Fruit fly (Drosophila melanogaster): ENCODE data around the gene CG17562.

The CG17562 gene

DNA sequence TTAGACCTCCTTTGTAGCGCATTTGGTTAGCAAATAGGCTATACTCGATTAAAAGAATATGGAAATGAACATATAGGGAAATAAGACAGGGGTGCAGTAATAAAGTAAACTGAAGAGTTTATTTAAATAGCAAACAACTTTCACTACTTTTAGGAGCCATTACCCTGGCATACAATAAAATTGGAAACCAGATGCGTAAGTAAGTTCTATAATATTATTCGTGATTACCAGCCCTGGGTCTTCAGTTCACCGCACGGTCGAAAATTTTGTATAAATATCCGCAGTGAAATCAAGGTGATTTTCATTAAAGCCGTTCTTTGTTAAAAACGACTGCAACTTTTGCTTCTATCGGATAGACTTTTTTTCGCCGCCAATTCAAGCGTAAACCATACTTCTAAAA lies at the start of gene CG17562:
TSS of gene CG17562 (plus strand) at position 301 of the 400 bp plus-strand sequence.
- TF ChIP-seq CTCF (optimal IDR thresholded peaks at IDR 0.05) (no peak), CG8478 (optimal IDR thresholded peaks at IDR 0.05) (no peak)

DNA sequence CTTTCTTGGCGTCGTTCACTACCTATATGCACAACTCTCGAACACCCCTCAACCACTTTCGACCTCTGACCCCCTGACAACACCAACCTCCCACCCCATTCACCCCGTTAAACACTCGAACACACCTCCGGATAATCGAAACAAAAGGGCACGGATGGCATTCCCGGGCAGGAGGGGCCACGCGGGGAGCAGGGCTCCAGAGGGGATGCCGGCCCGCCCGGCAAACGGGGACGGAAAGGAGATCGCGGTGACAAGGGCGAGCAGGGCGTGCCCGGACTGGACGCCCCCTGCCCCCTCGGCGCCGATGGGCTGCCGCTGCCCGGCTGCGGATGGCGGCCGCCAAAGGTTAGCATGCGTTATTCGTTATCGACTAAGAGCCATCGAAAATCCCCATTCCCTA lies 45.8 kb upstream of the CG17562 start:
- TF ChIP-seq CG8478 (optimal IDR thresholded peaks at IDR 0.05) (no peak), CTCF (optimal IDR thresholded peaks at IDR 0.05) (no peak)

DNA sequence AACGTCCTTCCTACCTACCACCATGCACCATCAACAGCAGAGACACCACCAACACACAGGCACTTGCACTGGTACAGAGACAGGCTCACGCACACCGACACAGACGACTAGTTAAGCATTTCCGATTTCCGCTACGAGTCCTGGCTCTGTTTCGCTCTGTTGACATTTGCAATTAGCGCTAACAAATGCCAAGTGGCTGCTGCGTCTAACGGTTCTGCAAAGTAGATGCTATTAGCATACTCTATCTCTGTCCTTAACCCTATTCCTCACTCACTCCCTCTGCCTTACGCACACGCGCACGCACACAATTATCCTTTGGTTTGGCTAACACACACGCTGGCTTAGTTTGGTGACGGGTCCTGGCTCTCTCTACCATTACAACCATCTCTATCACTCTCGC lies 44.6 kb upstream of the CG17562 start:
- TF ChIP-seq CG8478 (optimal IDR thresholded peaks at IDR 0.05): no peak
- TF ChIP-seq CTCF (optimal IDR thresholded peaks at IDR 0.05): no peak

DNA sequence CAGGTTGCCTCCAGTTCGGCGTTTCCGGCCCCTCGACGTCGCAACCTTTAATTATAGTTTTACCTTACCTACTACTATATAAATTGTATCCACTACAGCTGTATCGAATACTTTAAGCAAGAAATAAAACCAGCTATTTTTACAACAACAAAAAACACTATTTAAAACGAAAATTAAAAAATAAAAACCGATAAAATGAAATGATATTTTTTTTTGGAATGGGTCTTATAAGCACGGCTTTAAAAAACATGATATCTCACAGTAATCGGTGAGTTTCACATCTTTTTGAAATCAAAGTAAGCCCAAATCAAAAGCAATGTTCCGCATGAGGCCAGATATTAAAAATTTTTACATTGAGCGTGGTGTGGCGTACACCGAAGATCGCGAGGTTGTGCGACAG lies 43.9 kb upstream of the CG17562 start, which contains the start of gene CG14891:
TSS of gene CG14891 (plus strand) at position 301 of the 400 bp plus-strand sequence.
- no peak for TF ChIP-seq CTCF (optimal IDR thresholded peaks at IDR 0.05)
- no peak for TF ChIP-seq CG8478 (optimal IDR thresholded peaks at IDR 0.05)

DNA sequence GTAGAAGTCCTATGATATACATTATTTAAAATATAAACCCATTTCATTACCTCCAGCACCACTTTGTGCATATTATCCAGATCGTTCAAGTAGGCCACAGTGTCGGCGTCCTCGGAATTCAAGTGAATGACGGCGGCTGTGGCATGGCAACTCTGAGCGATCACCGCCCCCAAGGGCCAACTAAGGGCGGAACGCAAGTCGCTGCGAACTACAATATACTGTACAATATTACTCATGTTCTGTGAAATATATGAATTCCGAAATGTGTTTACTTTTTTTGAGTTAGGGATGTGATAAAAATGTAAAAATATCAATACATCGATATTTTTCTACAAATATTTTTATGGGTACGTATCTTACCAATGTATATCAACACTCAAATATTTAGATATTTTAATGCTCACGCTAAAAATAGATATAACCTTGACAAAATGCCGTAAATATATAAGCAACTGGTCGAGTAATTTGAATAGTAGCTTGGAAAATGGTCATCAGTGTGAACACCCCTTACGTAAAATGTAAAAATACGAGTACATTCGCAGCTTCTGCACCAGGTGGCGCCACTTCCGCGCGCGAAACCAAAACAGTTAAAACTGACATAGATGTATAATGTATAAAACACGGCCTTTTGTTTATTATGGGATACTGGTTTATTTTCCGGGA lies 41.5 kb upstream of the CG17562 start, which contains the start of gene CG14903:
TSS of gene CG14903 (minus strand) at position 270 of the 663 bp plus-strand sequence.
- peak; percentile 92 to 93 for TF ChIP-seq CTCF (optimal IDR thresholded peaks at IDR 0.05)
- TF ChIP-seq CG8478 (optimal IDR thresholded peaks at IDR 0.05): no peak

DNA sequence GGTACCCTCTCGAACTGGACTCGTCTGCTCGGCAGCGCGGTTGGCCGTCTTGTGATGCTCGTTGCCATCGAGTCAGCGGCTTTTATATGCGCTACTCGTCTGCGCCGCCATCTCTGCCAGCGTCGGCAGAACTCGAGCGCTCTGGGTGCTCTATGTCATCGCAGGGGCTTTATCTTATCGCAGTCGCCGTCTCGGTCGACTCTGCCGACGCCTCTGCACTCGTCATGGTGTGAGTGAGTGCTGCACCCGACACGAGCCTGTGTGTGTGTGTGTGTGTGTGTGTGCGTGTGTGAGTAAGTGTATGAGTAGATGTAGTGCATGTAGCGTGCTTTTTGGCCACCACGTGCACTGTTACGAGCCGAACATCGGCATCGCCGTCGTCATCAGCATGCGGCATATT lies 31.5 kb upstream of the CG17562 start, which contains the start of gene Scp2:
TSS of gene Scp2 (minus strand) at position 59 of the 400 bp plus-strand sequence.
- TF ChIP-seq CG8478 (optimal IDR thresholded peaks at IDR 0.05) (no peak), CTCF (optimal IDR thresholded peaks at IDR 0.05) (no peak)

DNA sequence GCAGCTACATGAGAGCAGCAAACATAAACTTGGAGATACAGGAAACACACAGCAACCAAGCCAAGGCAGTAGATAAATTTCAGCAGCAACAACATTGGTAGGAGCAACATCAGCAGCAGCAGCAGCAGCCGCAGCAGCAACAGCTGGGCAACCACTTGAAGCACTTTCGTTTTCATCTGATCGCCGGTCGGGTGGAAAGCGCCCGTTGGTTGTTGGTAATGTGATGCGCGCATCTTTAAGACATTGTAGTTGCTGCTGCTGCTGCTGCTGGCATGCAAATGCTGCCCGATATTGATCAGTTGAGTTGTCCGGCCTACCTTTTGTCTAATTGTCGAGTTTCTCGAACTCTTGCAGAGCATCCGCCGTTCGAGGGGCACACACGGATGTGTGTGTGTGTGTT lies 23.7 kb upstream of the CG17562 start:
- no peak for TF ChIP-seq CTCF (optimal IDR thresholded peaks at IDR 0.05)
- TF ChIP-seq CG8478 (optimal IDR thresholded peaks at IDR 0.05): no peak

DNA sequence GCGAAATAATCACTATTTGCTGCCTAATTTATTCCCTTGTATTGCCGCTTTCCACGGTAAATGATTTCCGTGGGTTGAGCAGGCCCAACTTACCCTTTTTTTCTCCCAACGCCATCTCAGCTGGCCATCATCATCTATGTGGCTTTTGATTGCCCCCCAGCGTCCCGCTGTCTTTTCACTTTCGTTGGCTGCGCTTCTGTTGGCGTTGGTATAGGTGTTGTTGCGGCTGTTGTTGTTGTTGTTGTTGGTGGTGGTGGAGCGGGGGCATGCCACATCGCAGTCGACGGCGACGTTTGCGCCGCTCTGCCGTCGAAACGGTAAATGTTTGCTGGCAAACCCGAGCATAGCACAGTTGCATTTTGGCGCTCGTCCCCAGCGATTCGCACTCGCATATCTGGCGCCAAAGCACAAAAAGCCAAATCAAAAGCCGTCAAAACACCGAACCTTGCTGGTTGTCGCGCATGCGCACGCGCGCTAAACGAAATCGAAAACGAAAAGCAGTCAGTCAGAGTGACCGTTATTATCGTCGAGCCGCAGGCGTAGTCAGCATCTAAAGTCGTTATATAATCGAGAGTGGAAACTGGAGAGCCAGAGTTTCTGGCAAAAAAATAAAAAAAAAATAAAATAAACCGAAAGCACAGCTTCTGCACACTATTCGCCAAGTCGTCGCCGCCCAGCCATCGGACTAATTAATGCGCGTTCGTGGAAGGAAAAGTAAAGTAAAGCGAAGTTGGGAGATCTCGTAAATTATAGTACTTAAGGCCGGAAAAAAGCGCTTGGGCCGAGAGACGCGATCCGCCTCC lies 20.9 kb upstream of the CG17562 start, which contains the start of gene CG14892:
TSS of gene CG14892 (plus strand) at position 359 of the 803 bp plus-strand sequence.
- no peak for TF ChIP-seq CTCF (optimal IDR thresholded peaks at IDR 0.05)
- TF ChIP-seq CG8478 (optimal IDR thresholded peaks at IDR 0.05): no peak

DNA sequence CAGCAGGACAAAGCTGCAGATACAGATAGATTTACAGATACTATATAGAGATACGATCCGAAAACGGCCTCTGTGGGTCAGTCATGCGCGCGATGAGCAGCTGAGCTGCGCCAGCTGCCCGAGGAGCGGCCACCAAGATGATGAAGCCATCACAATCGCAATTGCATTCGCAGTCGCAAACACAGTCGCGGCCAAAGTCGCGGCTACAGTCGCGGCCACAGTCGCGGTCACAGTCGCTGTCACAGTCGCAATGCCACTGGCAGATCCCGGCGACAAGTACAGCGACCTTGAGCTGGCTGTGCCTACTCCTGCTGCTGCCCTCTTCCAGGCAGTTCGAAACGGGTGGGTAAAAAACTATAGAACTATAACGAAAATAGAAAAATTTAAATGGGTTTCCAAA lies 20.1 kb upstream of the CG17562 start:
- TF ChIP-seq CG8478 (optimal IDR thresholded peaks at IDR 0.05): no peak
- TF ChIP-seq CTCF (optimal IDR thresholded peaks at IDR 0.05): no peak

DNA sequence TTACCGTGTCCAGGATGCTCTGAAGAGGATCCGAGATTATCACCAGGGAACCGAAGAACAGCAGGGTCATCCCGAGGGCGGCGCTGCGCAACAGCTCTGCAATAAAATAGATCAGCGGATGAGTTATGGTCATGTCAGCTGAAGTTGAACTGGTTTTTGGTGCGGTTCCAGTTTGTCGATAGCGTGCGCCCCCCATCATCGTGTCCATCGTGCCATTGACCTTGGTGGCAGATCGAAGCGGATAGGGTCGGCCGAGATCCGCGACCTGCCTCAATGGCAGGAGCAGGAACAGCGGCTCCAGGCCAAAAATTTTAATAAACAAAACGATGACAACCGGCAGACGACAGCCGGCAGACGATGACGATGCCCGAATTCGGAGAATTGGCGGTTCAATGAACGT lies 15.5 kb upstream of the CG17562 start:
- no peak for TF ChIP-seq CG8478 (optimal IDR thresholded peaks at IDR 0.05)
- no peak for TF ChIP-seq CTCF (optimal IDR thresholded peaks at IDR 0.05)

DNA sequence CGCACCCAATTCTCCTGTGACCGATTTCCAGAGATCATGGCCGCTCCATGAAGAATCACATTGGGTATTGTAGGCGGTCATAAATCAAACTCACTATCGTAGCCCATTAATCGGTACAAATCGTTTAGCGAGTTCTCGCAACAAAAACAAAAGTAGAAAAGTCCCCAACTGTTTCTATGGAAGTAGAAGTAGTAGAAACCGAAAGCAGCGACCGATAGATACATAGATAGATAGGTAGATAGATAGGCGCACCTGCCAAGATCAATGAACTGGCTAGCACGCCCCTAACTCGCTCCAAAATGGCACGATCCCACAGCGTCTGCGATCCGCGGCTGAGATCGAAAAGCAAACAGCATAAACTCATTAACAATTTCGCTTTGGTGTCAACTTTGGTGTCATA lies 14.4 kb upstream of the CG17562 start:
- TF ChIP-seq CTCF (optimal IDR thresholded peaks at IDR 0.05) (no peak), CG8478 (optimal IDR thresholded peaks at IDR 0.05) (no peak)

DNA sequence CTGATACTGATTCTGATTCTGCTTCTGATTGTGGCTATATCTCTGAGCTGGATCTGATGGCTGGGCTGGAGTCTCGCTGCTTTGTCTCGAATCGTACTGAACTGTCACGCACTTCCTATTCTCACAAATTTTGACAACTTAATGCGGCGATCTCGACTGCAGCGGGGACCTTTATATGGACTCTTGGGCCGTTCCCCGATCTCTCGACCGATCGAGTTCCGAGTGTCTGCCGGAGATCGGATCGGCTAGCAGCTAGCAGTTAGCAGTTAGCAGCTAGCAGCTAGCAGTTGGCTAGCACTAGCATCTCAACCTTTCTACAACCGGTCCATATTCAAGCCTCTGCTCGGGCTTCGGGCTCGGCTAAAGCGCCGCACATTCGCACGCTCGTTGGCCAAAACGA lies 10.4 kb upstream of the CG17562 start, which contains the start of gene CG10345:
TSS of gene CG10345 (minus strand) at position 147 of the 400 bp plus-strand sequence.
- no peak for TF ChIP-seq CG8478 (optimal IDR thresholded peaks at IDR 0.05)
- no peak for TF ChIP-seq CTCF (optimal IDR thresholded peaks at IDR 0.05)

DNA sequence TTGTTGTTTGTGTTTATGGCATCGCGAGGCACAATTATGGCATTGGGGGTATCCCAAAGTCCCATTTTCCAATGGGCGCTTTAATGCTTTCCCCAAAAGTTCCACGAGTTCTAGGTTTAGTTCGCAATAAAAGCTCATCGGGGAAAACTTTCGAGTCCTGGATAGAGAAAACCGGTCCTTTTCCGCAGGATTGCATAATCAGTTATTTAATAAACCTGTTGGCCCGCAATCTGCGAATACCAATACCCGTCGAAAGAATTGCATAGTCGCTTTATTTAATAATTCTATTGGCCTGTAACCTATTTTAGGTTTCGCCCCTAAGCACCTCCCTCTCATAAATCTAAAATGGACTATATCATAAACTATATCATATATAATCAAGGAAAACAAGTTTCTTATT lies 9.2 kb upstream of the CG17562 start:
- no peak for TF ChIP-seq CTCF (optimal IDR thresholded peaks at IDR 0.05)
- TF ChIP-seq CG8478 (optimal IDR thresholded peaks at IDR 0.05): no peak

DNA sequence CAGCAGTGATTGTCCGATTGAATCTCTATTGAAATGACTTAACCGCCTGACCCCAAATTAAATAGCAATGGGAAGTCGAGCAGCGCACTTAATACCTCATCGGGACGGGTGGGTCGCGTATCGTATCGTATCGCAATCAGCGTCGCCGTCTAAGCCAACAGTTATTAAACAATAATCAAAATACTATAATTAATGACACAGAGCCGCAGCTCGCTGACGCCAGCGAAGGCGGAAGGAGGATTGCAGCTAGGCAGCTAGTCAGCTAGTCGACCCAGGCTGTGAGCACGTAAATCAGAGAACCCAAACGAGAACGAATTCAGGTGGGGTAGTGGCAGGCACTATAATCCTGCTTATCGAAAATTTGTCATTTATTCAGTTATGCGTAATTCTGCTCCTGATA lies 6.2 kb upstream of the CG17562 start, which contains the start of gene NPF:
TSS of gene NPF (plus strand) at position 301 of the 400 bp plus-strand sequence.
- TF ChIP-seq CTCF (optimal IDR thresholded peaks at IDR 0.05): no peak
- no peak for TF ChIP-seq CG8478 (optimal IDR thresholded peaks at IDR 0.05)

DNA sequence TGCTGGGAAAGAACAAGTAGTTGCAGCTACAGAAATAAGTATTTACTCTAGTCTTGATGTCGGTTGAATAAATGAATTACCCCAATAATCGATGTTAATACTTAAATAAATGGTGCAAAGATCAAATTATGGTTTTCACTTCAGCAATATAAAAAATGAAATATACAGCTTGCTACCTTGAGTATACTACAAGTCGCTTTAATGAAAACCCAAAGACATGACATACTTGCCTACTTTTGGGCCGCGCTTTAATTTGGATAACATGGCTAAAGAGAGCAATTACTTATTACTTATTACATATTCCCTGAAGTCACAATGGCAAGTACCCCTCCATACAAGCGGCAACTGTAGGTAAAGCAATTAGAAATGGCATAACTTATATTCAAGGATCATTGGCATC lies 3.9 kb upstream of the CG17562 start:
- TF ChIP-seq CG8478 (optimal IDR thresholded peaks at IDR 0.05) (no peak), CTCF (optimal IDR thresholded peaks at IDR 0.05) (no peak)

DNA sequence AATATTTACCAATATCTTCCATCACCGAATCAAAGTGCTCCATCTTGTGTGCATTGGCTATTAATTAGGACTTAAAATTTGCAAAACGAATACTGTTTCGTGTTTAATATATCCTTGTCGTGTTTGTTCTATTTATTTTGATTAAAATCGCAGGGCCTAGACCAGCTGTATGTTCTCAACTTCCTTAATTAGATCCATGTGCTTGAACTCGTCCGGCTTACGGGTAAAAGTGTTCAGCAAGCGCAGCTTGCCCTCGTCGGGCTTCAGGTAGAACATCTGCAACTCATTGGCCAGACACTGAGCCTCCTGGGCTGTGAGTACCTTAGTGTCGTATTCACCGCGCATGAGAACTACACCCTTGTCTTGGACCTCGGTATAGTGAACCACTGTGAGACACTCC lies 1.8 kb upstream of the CG17562 start, which contains the start of gene CG12783:
TSS of gene CG12783 (minus strand) at position 101 of the 400 bp plus-strand sequence.
- TF ChIP-seq CTCF (optimal IDR thresholded peaks at IDR 0.05) (no peak), CG8478 (optimal IDR thresholded peaks at IDR 0.05) (no peak)
